Worm (Caenorhabditis elegans) whole organism, L4 larva: Measurements from ENCODE around the gene str-101.

Source experiments
- F37D6.2 ChIP-seq: sonication (generic microtip); optimal IDR thresholded peaks from 2 replicates; lab custom pipeline; 2016; ENCODE audit warnings: mild to moderate bottlenecking, missing genetic modification characterization, missing compliant biosample characterization
- hlh-30 ChIP-seq: sonication (generic microtip); optimal IDR thresholded peaks from 2 replicates; lab custom pipeline; 2017; ENCODE audit warnings: antibody characterized with exemption, mild to moderate bottlenecking, missing genetic modification characterization, missing compliant biosample characterization; ENCODE audit not compliant: insufficient read depth
- nhr-11 ChIP-seq: fragments of 150-350 bp; optimal IDR thresholded peaks from 2 replicates; lab custom pipeline; 2014; ENCODE audit warnings: missing biosample characterization, missing genetic modification characterization

DNA sequence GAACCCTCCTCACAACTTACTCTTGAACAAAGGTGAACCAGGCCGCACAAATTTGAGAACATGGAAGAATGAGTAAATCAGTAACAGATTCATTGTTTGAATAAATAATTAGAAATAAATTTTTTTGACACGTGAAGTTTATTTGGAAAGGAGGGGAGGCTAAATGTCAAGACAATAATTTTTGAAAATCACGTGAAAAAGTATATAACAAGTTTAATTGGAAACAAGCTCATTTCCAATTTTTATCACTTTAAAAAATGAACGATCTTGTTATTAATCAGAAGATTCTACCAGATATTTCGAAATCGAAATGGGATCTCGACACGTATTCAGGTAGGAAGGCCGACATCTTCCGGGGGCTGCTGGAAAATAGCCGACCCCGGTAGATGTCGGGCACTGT, 14.8 kb upstream of the str-101 start, which contains the start of the genes irld-57 and sfxn-1.3:
- TF ChIP-seq hlh-30 (tag; lab: Kevin White, UChicago) (no peak), F37D6.2 (tag; lab: Kevin White, UChicago) (no peak), nhr-11 (tag; lab: Kevin White, UChicago) (no peak)
